Worm (Caenorhabditis elegans) whole organism, L1 larva: ENCODE measurements around the gene ZK666.8.

Source experiments
- C16A3.4 ChIP-seq: fragments of 150-350 bp; optimal IDR thresholded peaks from 2 replicates; lab custom pipeline; 2014; ENCODE audit warnings: missing biosample characterization, missing genetic modification characterization
- F16B12.6 ChIP-seq: fragments of 150-350 bp; optimal IDR thresholded peaks from 2 replicates; lab custom pipeline; 2014; ENCODE audit warnings: missing biosample characterization, missing genetic modification characterization
- Y116A8C.19 ChIP-seq: sonication (generic microtip); optimal IDR thresholded peaks from 2 replicates; lab custom pipeline; 2016; ENCODE audit warnings: missing compliant biosample characterization, missing genetic modification characterization, borderline replicate concordance
- aha-1 ChIP-seq: fragments of 150-350 bp; optimal IDR thresholded peaks from 2 replicates; lab custom pipeline; 2014; ENCODE audit warnings: missing biosample characterization, missing genetic modification characterization
- aly-2 ChIP-seq: fragments of 150-350 bp; optimal IDR thresholded peaks from 2 replicates; lab custom pipeline; 2014; ENCODE audit warnings: missing biosample characterization, missing genetic modification characterization
- ama-1 ChIP-seq: fragments of 150-350 bp; optimal IDR thresholded peaks from 2 replicates; lab custom pipeline; 2014
- blmp-1 ChIP-seq: fragments of 150-350 bp; optimal IDR thresholded peaks from 2 replicates; lab custom pipeline; 2014; ENCODE audit warnings: missing biosample characterization, missing genetic modification characterization
- ceh-88 ChIP-seq: fragments of 200-800 bp; sonication (Bioruptor generic); IDR thresholded peaks from 2 replicates; pipeline ENCODE4 v1.3.6; 2022; ENCODE audit warnings: missing genetic modification characterization, missing compliant biosample characterization
- ceh-90 ChIP-seq: sonication (generic microtip); optimal IDR thresholded peaks from 2 replicates; lab custom pipeline; 2016; ENCODE audit warnings: missing genetic modification characterization, missing compliant biosample characterization
- dpl-1 ChIP-seq, 3 experiments: fragments of 150-350 bp in 2 of 3; sonication (generic microtip) in 1 of 3; optimal IDR thresholded peaks; 2 replicates each; lab custom pipeline; 2014 to 2017; ENCODE audit warnings: missing biosample characterization in 3 of 3, missing genetic modification characterization in 3 of 3, missing genetic modification reagents in 3 of 3
- dsc-1 ChIP-seq: sonication (generic microtip); optimal IDR thresholded peaks from 2 replicates; lab custom pipeline; 2016; ENCODE audit warnings: mild to moderate bottlenecking, missing genetic modification characterization, missing compliant biosample characterization
- efl-1 ChIP-seq, 4 experiments: fragments of 150-350 bp; optimal IDR thresholded peaks in 3 of 4; peaks in 1 of 4; 1 replicate in 1 of 4; 2 replicates in 3 of 4; lab custom pipeline; 2014; ENCODE audit warnings: missing biosample characterization in 2 of 4, missing genetic modification characterization in 2 of 4, missing genetic modification reagents in 2 of 4
- efl-3 ChIP-seq: fragments of 200-800 bp; sonication (Bioruptor generic); optimal IDR thresholded peaks from 2 replicates; lab custom pipeline; 2018; ENCODE audit warnings: mild to moderate bottlenecking, missing genetic modification characterization, missing compliant biosample characterization
- elt-2 ChIP-seq: sonication (generic microtip); optimal IDR thresholded peaks from 2 replicates; lab custom pipeline; 2016; ENCODE audit warnings: missing genetic modification characterization, mild to moderate bottlenecking, inconsistent platforms, missing compliant biosample characterization, missing genetic modification reagents
- elt-3 ChIP-seq, 6 experiments: fragments of 150-350 bp in 1 of 6; sonication (generic microtip); optimal IDR thresholded peaks; 2 replicates each; lab custom pipeline; 2017 to 2018; ENCODE audit warnings: missing biosample characterization in 6 of 6, missing genetic modification characterization in 6 of 6, inconsistent platforms in 1 of 6
- fkh-10 ChIP-seq: sonication (generic microtip); optimal IDR thresholded peaks from 2 replicates; lab custom pipeline; 2017; ENCODE audit warnings: missing biosample characterization, missing genetic modification reagents, missing genetic modification characterization
- fkh-4 ChIP-seq: sonication (generic microtip); optimal IDR thresholded peaks from 2 replicates; lab custom pipeline; 2016; ENCODE audit warnings: missing compliant biosample characterization, missing genetic modification characterization, borderline replicate concordance
- fkh-8 ChIP-seq: sonication (generic microtip); optimal IDR thresholded peaks from 2 replicates; lab custom pipeline; 2016; ENCODE audit warnings: mild to moderate bottlenecking, missing genetic modification characterization, missing compliant biosample characterization
- lin-13 ChIP-seq: fragments of 150-350 bp; optimal IDR thresholded peaks from 2 replicates; lab custom pipeline; 2014; ENCODE audit warnings: missing biosample characterization, missing genetic modification reagents, missing genetic modification characterization
- lin-14 ChIP-seq: fragments of 200-800 bp; sonication (Bioruptor generic); optimal IDR thresholded peaks from 2 replicates; lab custom pipeline; 2018; ENCODE audit warnings: mild to moderate bottlenecking, missing genetic modification characterization, moderate library complexity, missing compliant biosample characterization
- lin-35 ChIP-seq, 2 experiments: fragments of 150-350 bp; optimal IDR thresholded peaks; 2 replicates each; lab custom pipeline; 2014; ENCODE audit warnings: missing biosample characterization in 2 of 2, missing genetic modification characterization in 2 of 2, missing genetic modification reagents in 2 of 2
- lir-3 ChIP-seq: sonication (generic microtip); optimal IDR thresholded peaks from 2 replicates; lab custom pipeline; 2016; ENCODE audit warnings: mild to moderate bottlenecking, missing genetic modification characterization, moderate library complexity, missing compliant biosample characterization; ENCODE audit not compliant: poor library complexity
- lsy-2 ChIP-seq, 2 experiments: fragments of 150-350 bp; optimal IDR thresholded peaks; 2 replicates each; lab custom pipeline; 2014; ENCODE audit warnings: missing biosample characterization in 2 of 2, missing genetic modification characterization in 2 of 2
- mdl-1 ChIP-seq, 2 experiments: fragments of 150-350 bp; optimal IDR thresholded peaks; 2 replicates each; lab custom pipeline; 2014 to 2017; ENCODE audit warnings: missing biosample characterization in 2 of 2, missing genetic modification characterization in 2 of 2, inconsistent platforms in 1 of 2
- mep-1 ChIP-seq: fragments of 150-350 bp; optimal IDR thresholded peaks from 2 replicates; lab custom pipeline; 2014; ENCODE audit warnings: missing biosample characterization, missing genetic modification characterization
- nhr-11 ChIP-seq: fragments of 150-350 bp; optimal IDR thresholded peaks from 2 replicates; lab custom pipeline; 2014; ENCODE audit warnings: missing biosample characterization, missing genetic modification characterization
- nhr-12 ChIP-seq: sonication (generic microtip); optimal IDR thresholded peaks from 2 replicates; lab custom pipeline; 2017; ENCODE audit warnings: missing biosample characterization, missing genetic modification characterization
- nhr-19 ChIP-seq: fragments of 200-800 bp; sonication (Bioruptor generic); conservative IDR thresholded peaks from 2 replicates; pipeline ENCODE4 v1.3.6; 2022; ENCODE audit warnings: missing genetic modification characterization, missing compliant biosample characterization
- nhr-20 ChIP-seq: sonication (generic microtip); optimal IDR thresholded peaks from 2 replicates; lab custom pipeline; 2016; ENCODE audit warnings: mild to moderate bottlenecking, missing genetic modification characterization, missing compliant biosample characterization
- nhr-237 ChIP-seq: fragments of 150-350 bp; optimal IDR thresholded peaks from 2 replicates; lab custom pipeline; 2014; ENCODE audit warnings: missing biosample characterization, missing genetic modification characterization
- nhr-47 ChIP-seq: sonication (generic microtip); optimal IDR thresholded peaks from 2 replicates; lab custom pipeline; 2016; ENCODE audit warnings: mild to moderate bottlenecking, missing genetic modification characterization, moderate library complexity, missing compliant biosample characterization
- nhr-71 ChIP-seq: sonication (generic microtip); optimal IDR thresholded peaks from 2 replicates; lab custom pipeline; 2016; ENCODE audit warnings: mild to moderate bottlenecking, missing genetic modification characterization, moderate library complexity, missing compliant biosample characterization
- nhr-85 ChIP-seq: sonication (generic microtip); peaks from one replicate; lab custom pipeline; 2016; ENCODE audit warnings: missing genetic modification characterization, inconsistent platforms, missing compliant biosample characterization
- nhr-90 ChIP-seq: sonication (generic microtip); optimal IDR thresholded peaks from 2 replicates; lab custom pipeline; 2016; ENCODE audit warnings: mild to moderate bottlenecking, missing genetic modification characterization, missing compliant biosample characterization; ENCODE audit not compliant: poor library complexity
- pag-3 ChIP-seq: sonication (generic microtip); optimal IDR thresholded peaks from 2 replicates; lab custom pipeline; 2017; ENCODE audit warnings: missing genetic modification characterization, mild to moderate bottlenecking, missing compliant biosample characterization, antibody characterized with exemption, borderline replicate concordance; ENCODE audit not compliant: insufficient read depth
- pax-3 ChIP-seq: fragments of 200-800 bp; sonication (Bioruptor generic); optimal IDR thresholded peaks from 2 replicates; lab custom pipeline; 2018; ENCODE audit warnings: mild to moderate bottlenecking, missing genetic modification characterization, moderate library complexity, missing compliant biosample characterization
- rnt-1 ChIP-seq: sonication (generic microtip); optimal IDR thresholded peaks from 2 replicates; lab custom pipeline; 2016; ENCODE audit warnings: mild to moderate bottlenecking, missing genetic modification characterization, moderate library complexity, missing compliant biosample characterization
- skn-1 ChIP-seq: fragments of 150-350 bp; optimal IDR thresholded peaks from 2 replicates; lab custom pipeline; 2014; ENCODE audit warnings: missing biosample characterization, missing genetic modification characterization
- snpc-4 ChIP-seq: fragments of 150-350 bp; optimal IDR thresholded peaks from 2 replicates; lab custom pipeline; 2014; ENCODE audit warnings: missing biosample characterization, missing genetic modification characterization
- snu-23 ChIP-seq: sonication (generic microtip); optimal IDR thresholded peaks from 2 replicates; lab custom pipeline; 2016; ENCODE audit warnings: missing genetic modification characterization, missing compliant biosample characterization
- sptf-1 ChIP-seq: fragments of 150-350 bp; optimal IDR thresholded peaks from 2 replicates; lab custom pipeline; 2014; ENCODE audit warnings: missing biosample characterization, missing genetic modification characterization
- tbx-2 ChIP-seq: sonication (generic microtip); optimal IDR thresholded peaks from 2 replicates; lab custom pipeline; 2016; ENCODE audit warnings: missing genetic modification characterization, missing compliant biosample characterization
- unc-130 ChIP-seq: fragments of 150-350 bp; optimal IDR thresholded peaks from 2 replicates; lab custom pipeline; 2017; ENCODE audit warnings: missing biosample characterization, missing genetic modification characterization, inconsistent platforms
- unc-30 ChIP-seq: sonication (generic microtip); optimal IDR thresholded peaks from 2 replicates; lab custom pipeline; 2017; ENCODE audit warnings: missing biosample characterization, missing genetic modification characterization
- vab-15 ChIP-seq: sonication (generic microtip); optimal IDR thresholded peaks from 2 replicates; lab custom pipeline; 2017; ENCODE audit warnings: missing genotype, mild to moderate bottlenecking, missing genetic modification characterization, missing compliant biosample characterization
- zip-4 ChIP-seq: fragments of 200-800 bp; sonication (Bioruptor generic); optimal IDR thresholded peaks from 2 replicates; lab custom pipeline; 2018; ENCODE audit warnings: mild to moderate bottlenecking, missing genetic modification characterization, moderate library complexity, missing compliant biosample characterization
- ztf-11 ChIP-seq, 2 experiments: sonication (generic microtip); optimal IDR thresholded peaks; 2 replicates each; lab custom pipeline; 2016 to 2017; ENCODE audit warnings: missing genetic modification characterization in 2 of 2, missing biosample characterization in 1 of 2, missing compliant biosample characterization in 1 of 2
- ztf-4 ChIP-seq: fragments of 150-350 bp; optimal IDR thresholded peaks from 2 replicates; lab custom pipeline; 2014; ENCODE audit warnings: missing biosample characterization, missing genetic modification characterization

The ZK666.8 gene

DNA sequence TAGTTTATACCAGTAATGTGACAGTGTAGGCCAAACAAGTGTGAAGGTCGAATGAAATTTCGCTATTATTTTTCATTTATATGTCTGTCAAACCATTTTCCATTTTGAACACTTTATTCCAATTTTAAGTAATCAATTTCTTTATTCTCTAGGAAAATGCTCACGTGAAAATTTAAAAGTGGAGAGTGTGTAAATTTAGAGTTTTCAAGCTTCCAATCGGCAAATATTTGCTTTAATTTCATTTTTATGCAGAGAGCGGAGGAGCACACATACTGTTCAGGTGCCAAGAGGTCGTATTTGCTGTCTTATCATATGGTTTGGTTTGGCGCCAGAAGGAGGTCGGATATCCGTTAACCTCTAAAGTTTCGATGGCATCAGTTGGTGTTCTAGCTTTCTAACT lies 46.1 kb downstream of the ZK666.8 start:
- TF ChIP-seq dpl-1 (GFP tag; optimal IDR thresholded peaks at IDR 0.05; lab: Kevin White, UChicago) (peak in 1 of 3 experiments; percentile 20), rnt-1 (tag; lab: Kevin White, UChicago) (peak; percentile 52), mdl-1 (tag; optimal IDR thresholded peaks at IDR 0.05; lab: Kevin White, UChicago) (no peak), lsy-2 (tag; optimal IDR thresholded peaks at IDR 0.05; lab: Kevin White, UChicago) (no peak), fkh-4 (tag; lab: Kevin White, UChicago) (no peak), snpc-4 (no peak), nhr-90 (no peak), C16A3.4 (tag; lab: Kevin White, UChicago) (no peak), nhr-237 (tag; lab: Kevin White, UChicago) (no peak), unc-30 (no peak), sptf-1 (no peak), nhr-12 (tag; lab: Kevin White, UChicago) (no peak)
- TF ChIP-seq, all 84 proteins: peak for 2

DNA sequence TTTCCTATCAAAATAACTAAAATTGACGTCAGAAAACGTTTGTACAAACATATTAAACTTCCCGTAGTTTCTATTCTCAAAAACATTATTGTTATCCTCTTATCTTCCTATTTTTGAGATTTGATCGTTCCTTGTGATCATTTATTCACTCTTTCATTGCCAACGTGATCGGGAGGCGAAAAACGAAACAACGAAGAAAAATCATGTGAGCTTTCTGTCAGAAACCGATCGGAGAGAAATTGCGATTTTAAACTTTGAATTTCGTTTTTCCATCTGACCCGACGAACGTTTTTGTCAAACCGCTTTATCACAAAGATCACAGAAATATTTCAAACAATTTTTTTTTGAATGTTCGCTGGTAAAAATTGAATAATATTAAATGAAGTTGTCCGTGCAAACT lies 46.6 kb downstream of the ZK666.8 start:
- peak; percentile 59 for TF ChIP-seq nhr-90
- TF ChIP-seq pag-3: peak; percentile 0
- TF ChIP-seq mdl-1 (tag; optimal IDR thresholded peaks at IDR 0.05; lab: Kevin White, UChicago): peak in 1 of 2 experiments; percentile 80
- TF ChIP-seq blmp-1 (tag; lab: Kevin White, UChicago): peak; percentile 92
- peak; percentile 11 for TF ChIP-seq nhr-47
- TF ChIP-seq ceh-90 (tag; lab: Kevin White, UChicago): no peak
- TF ChIP-seq lin-35 (GFP tag; optimal IDR thresholded peaks at IDR 0.05; lab: Kevin White, UChicago): peak; percentile 3 to 77
- peak; percentile 65 for TF ChIP-seq elt-2 (tag; lab: Kevin White, UChicago)
- TF ChIP-seq C16A3.4 (tag; lab: Kevin White, UChicago): peak; percentile 4
- peak; percentile 87 for TF ChIP-seq nhr-85 (tag; lab: Kevin White, UChicago)
- peak; percentile 51 for TF ChIP-seq rnt-1 (tag; lab: Kevin White, UChicago)
- no peak for TF ChIP-seq ama-1 (lab: Kevin White, UChicago)
- TF ChIP-seq lin-14 (GFP tag; lab: Kevin White, UChicago): peak; percentile 72
- peak; percentile 78 for TF ChIP-seq snu-23 (GFP tag; lab: Kevin White, UChicago)
- TF ChIP-seq nhr-19: peak; percentile 85
- peak; percentile 12 to 44 for TF ChIP-seq lsy-2 (tag; optimal IDR thresholded peaks at IDR 0.05; lab: Kevin White, UChicago)
- no peak for TF ChIP-seq efl-3 (GFP tag; lab: Kevin White, UChicago)
- TF ChIP-seq ztf-4 (tag; lab: Kevin White, UChicago): peak; percentile 61
- TF ChIP-seq unc-130 (tag; lab: Kevin White, UChicago): peak; percentile 86
- no peak for TF ChIP-seq nhr-11
- TF ChIP-seq dpl-1 (GFP tag; optimal IDR thresholded peaks at IDR 0.05; lab: Kevin White, UChicago): peak in 2 of 3 experiments; percentile 6 to 42
- TF ChIP-seq lir-3: peak; percentile 53
- no peak for TF ChIP-seq efl-1 (optimal IDR thresholded peaks at IDR 0.05; lab: Kevin White, UChicago)
- peak in 1 of 2 experiments; percentile 50 for TF ChIP-seq efl-1 (GFP tag; optimal IDR thresholded peaks at IDR 0.05 in 1 of 2; lab: Kevin White, UChicago)
- TF ChIP-seq lin-13: peak; percentile 8
- no peak for TF ChIP-seq nhr-12 (tag; lab: Kevin White, UChicago)
- TF ChIP-seq Y116A8C.19 (tag; lab: Kevin White, UChicago): no peak
- peak; percentile 56 for TF ChIP-seq tbx-2
- TF ChIP-seq fkh-10: no peak
- TF ChIP-seq elt-3 (tag; optimal IDR thresholded peaks at IDR 0.05; lab: Kevin White, UChicago): peak in 2 of 6 experiments; percentile 31 to 87
- TF ChIP-seq nhr-20 (tag; lab: Kevin White, UChicago): peak; percentile 88
- TF ChIP-seq mep-1 (tag; lab: Kevin White, UChicago): peak; percentile 57
- peak; percentile 85 for TF ChIP-seq nhr-71 (tag; lab: Kevin White, UChicago)
- TF ChIP-seq vab-15 (tag; lab: Kevin White, UChicago): no peak
- TF ChIP-seq dsc-1 (tag; lab: Kevin White, UChicago): no peak

DNA sequence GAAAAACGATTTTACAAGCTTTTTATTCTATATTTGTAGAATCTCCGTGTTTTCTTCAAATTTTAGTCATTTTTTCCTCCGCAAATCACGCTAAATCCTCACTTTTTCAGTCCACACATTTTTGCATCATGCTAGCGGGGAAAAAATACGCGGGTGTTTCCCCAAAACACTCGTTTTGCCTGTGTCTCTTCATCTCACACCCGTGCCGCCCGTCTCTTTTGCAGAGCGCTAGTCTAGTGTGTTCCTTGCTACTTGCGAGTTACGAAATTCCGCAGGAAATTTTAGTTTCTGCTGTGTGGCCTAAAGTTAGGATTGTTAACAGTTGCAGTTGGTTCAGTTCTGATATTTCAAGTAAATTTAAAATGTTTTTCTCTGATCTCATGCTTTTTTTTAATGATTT lies 47.2 kb downstream of the ZK666.8 start:
- TF ChIP-seq pax-3 (tag; lab: Kevin White, UChicago) (no peak), aly-2 (tag; lab: Kevin White, UChicago) (no peak), lin-35 (GFP tag; optimal IDR thresholded peaks at IDR 0.05; lab: Kevin White, UChicago) (peak; percentile 1 to 23), ceh-88 (GFP tag; lab: Robert Waterston, UW) (no peak), fkh-8 (peak; percentile 13), efl-1 (optimal IDR thresholded peaks at IDR 0.05; lab: Kevin White, UChicago) (peak in 1 of 2 experiments; percentile 27), efl-1 (GFP tag; optimal IDR thresholded peaks at IDR 0.05 in 1 of 2; lab: Kevin White, UChicago) (peak in 1 of 2 experiments; percentile 84), ztf-11 (tag; optimal IDR thresholded peaks at IDR 0.05; lab: Kevin White, UChicago) (no peak), mep-1 (tag; lab: Kevin White, UChicago) (peak; percentile 9), zip-4 (GFP tag; lab: Kevin White, UChicago) (peak; percentile 28), unc-30 (no peak), dpl-1 (GFP tag; optimal IDR thresholded peaks at IDR 0.05; lab: Kevin White, UChicago) (peak in 2 of 3 experiments; percentile 19 to 32), skn-1 (tag; lab: Kevin White, UChicago) (peak; percentile 53), elt-3 (tag; optimal IDR thresholded peaks at IDR 0.05; lab: Kevin White, UChicago) (no peak), aha-1 (tag; lab: Kevin White, UChicago) (no peak), F16B12.6 (tag; lab: Kevin White, UChicago) (peak; percentile 9), sptf-1 (no peak), nhr-20 (tag; lab: Kevin White, UChicago) (peak; percentile 35), efl-3 (GFP tag; lab: Kevin White, UChicago) (no peak)
